Worm (Caenorhabditis elegans) whole organism, midembryonic: ENCODE results near the gene rme-4.

Experiments
- T22C8.4 ChIP-seq: fragments of 200-800 bp; sonication (Bioruptor generic); IDR thresholded peaks from 2 replicates; pipeline ENCODE4 v1.3.6; 2022; ENCODE audit warnings: missing genetic modification characterization, missing compliant biosample characterization
- klf-2 ChIP-seq: fragments of 200-800 bp; sonication (Bioruptor generic); conservative IDR thresholded peaks from 2 replicates; pipeline ENCODE4 v1.3.6; 2022; ENCODE audit warnings: missing genetic modification reagents, missing genetic modification characterization, missing compliant biosample characterization
- med-1 ChIP-seq: sonication (generic microtip); optimal IDR thresholded peaks from 2 replicates; lab custom pipeline; 2017; ENCODE audit warnings: missing genetic modification characterization, mild to moderate bottlenecking, missing compliant biosample characterization, antibody characterized with exemption, missing genetic modification reagents; ENCODE audit not compliant: insufficient read depth
- ref-1 ChIP-seq: fragments of 200-800 bp; sonication (Bioruptor generic); conservative IDR thresholded peaks from 2 replicates; pipeline ENCODE4 v1.3.6; 2022; ENCODE audit warnings: missing genetic modification reagents, missing genetic modification characterization, missing compliant biosample characterization
- tab-1 ChIP-seq: fragments of 200-800 bp; sonication (Bioruptor generic); IDR thresholded peaks from 2 replicates; pipeline ENCODE4 v1.3.6; 2022; ENCODE audit warnings: missing genetic modification characterization, missing compliant biosample characterization
- ztf-23 ChIP-seq: fragments of 200-800 bp; sonication (Bioruptor generic); IDR thresholded peaks from 2 replicates; pipeline ENCODE4 v1.3.6; 2022; ENCODE audit warnings: missing genetic modification reagents, missing genetic modification characterization, missing compliant biosample characterization
- ztf-29 ChIP-seq: fragments of 200-800 bp; sonication (Bioruptor generic); IDR thresholded peaks from 2 replicates; pipeline ENCODE4 v1.3.6; 2022; ENCODE audit warnings: missing genetic modification reagents, missing genetic modification characterization, missing compliant biosample characterization

- TF ChIP-seq med-1 (GFP tag; lab: Kevin White, UChicago) (no peak), T22C8.4 (GFP tag; lab: Robert Waterston, UW) (no peak), tab-1 (GFP tag; lab: Robert Waterston, UW) (no peak), klf-2 (GFP tag; lab: Robert Waterston, UW) (no peak), ztf-29 (GFP tag; lab: Robert Waterston, UW) (no peak), ref-1 (GFP tag; lab: Robert Waterston, UW) (no peak), ztf-23 (GFP tag; lab: Robert Waterston, UW) (no peak)
These were observed 46.3 kb downstream of the rme-4 start, which contains the start of gene R07E3.4 for ce11 chrX:10333301-10333854.
